Worm (Caenorhabditis elegans) whole organism, early embryonic: Measurements from ENCODE around the gene fipr-4.

Experiments
- B0310.2 ChIP-seq: sonication (generic microtip); optimal IDR thresholded peaks from 2 replicates; lab custom pipeline; 2016; ENCODE audit warnings: mild to moderate bottlenecking, missing genetic modification characterization, missing compliant biosample characterization
- F13C5.2 ChIP-seq: sonication (generic microtip); optimal IDR thresholded peaks from 2 replicates; lab custom pipeline; 2017; ENCODE audit warnings: mild to moderate bottlenecking, missing genetic modification characterization, inconsistent platforms, missing compliant biosample characterization
- ama-1 ChIP-seq: fragments of 150-350 bp; optimal IDR thresholded peaks from 2 replicates; lab custom pipeline; 2014
- ceh-13 ChIP-seq: fragments of 200-800 bp; sonication (Bioruptor generic); optimal IDR thresholded peaks from 2 replicates; lab custom pipeline; 2018; ENCODE audit warnings: mild to moderate bottlenecking, missing genetic modification characterization, missing compliant biosample characterization
- flt-1 ChIP-seq: fragments of 200-800 bp; sonication (Bioruptor generic); IDR thresholded peaks from 2 replicates; pipeline ENCODE4 v1.3.6; 2022; ENCODE audit warnings: missing genetic modification characterization, missing compliant biosample characterization
- hmbx-1 ChIP-seq: sonication (generic microtip); optimal IDR thresholded peaks from 2 replicates; lab custom pipeline; 2016; ENCODE audit warnings: mild to moderate bottlenecking, missing genetic modification characterization, missing compliant biosample characterization
- hmg-4 ChIP-seq: fragments of 200-800 bp; sonication (Bioruptor generic); optimal IDR thresholded peaks from 2 replicates; lab custom pipeline; 2018; ENCODE audit warnings: mild to moderate bottlenecking, missing genetic modification characterization, missing compliant biosample characterization
- hnd-1 ChIP-seq: sonication (generic microtip); optimal IDR thresholded peaks from 2 replicates; lab custom pipeline; 2016; ENCODE audit warnings: missing genetic modification characterization, missing compliant biosample characterization
- pes-1 ChIP-seq: fragments of 200-800 bp; sonication (Bioruptor generic); IDR thresholded peaks from 2 replicates; pipeline ENCODE4 v1.3.6; 2022; ENCODE audit warnings: missing genetic modification reagents, missing genetic modification characterization, missing compliant biosample characterization
- scrt-1 ChIP-seq: fragments of 200-800 bp; sonication (Bioruptor generic); IDR thresholded peaks from 2 replicates; pipeline ENCODE4 v1.3.6; 2022; ENCODE audit warnings: missing genetic modification characterization, missing compliant biosample characterization
- sea-1 ChIP-seq: fragments of 200-800 bp; sonication (Bioruptor generic); conservative IDR thresholded peaks from 2 replicates; pipeline ENCODE4 v1.3.6; 2022; ENCODE audit warnings: missing genetic modification characterization, missing compliant biosample characterization
- tbx-11 ChIP-seq: fragments of 200-800 bp; sonication (Bioruptor generic); IDR thresholded peaks from 2 replicates; pipeline ENCODE4 v1.3.6; 2022; ENCODE audit warnings: missing genetic modification characterization, missing compliant biosample characterization
- tbx-37 ChIP-seq: fragments of 200-800 bp; sonication (Bioruptor generic); conservative IDR thresholded peaks from 2 replicates; pipeline ENCODE4 v1.3.6; 2022; ENCODE audit warnings: missing genetic modification reagents, missing genetic modification characterization, missing compliant biosample characterization

DNA sequence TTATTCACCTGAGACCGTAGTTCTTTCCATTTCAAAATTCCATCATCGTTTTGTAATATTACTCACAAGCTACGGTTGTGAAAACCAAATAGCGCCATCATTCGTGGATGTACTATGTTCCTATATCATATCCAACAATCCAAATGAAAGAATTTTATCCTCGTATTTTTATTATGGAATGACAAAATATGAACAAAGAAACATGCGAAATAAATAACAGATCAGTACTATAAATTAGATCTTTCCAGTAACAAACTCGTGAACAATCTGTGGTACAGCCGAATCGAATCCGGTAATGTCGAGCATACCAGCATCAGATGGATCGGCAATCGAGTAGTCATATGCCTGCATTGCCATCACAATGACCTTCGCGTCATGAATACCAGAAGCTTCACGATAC lies 24.4 kb upstream of the fipr-4 start:
- TF ChIP-seq ama-1 (lab: Kevin White, UChicago) = no peak
- TF ChIP-seq flt-1 (GFP tag; lab: Robert Waterston, UW) = no peak
- TF ChIP-seq hmg-4 = no peak
- TF ChIP-seq F13C5.2 (tag; lab: Kevin White, UChicago) = no peak
- TF ChIP-seq tbx-37 (GFP tag; lab: Robert Waterston, UW) = no peak
- TF ChIP-seq scrt-1 (GFP tag; lab: Robert Waterston, UW) = no peak
- TF ChIP-seq hmbx-1 (tag; lab: Kevin White, UChicago) = no peak
- no peak for TF ChIP-seq sea-1 (GFP tag; lab: Robert Waterston, UW)
- no peak for TF ChIP-seq B0310.2
- no peak for TF ChIP-seq tbx-11
- no peak for TF ChIP-seq hnd-1 (tag; lab: Kevin White, UChicago)
- TF ChIP-seq ceh-13 (GFP tag; lab: Kevin White, UChicago) = no peak
- TF ChIP-seq pes-1 (GFP tag; lab: Robert Waterston, UW) = no peak
